Worm (Caenorhabditis elegans): ENCODE data around the gene C18A11.4.

Gene C18A11.4

ce11 chrX:8089916-8090315 is 44.6 kb downstream of the C18A11.4 start:
- no peak for TF ChIP-seq lin-32 (GFP tag; optimal IDR thresholded peaks at IDR 0.05)
- TF ChIP-seq ces-1 (GFP tag; optimal IDR thresholded peaks at IDR 0.05): peak; percentile 61
- no peak for TF ChIP-seq cnd-1 (tag; optimal IDR thresholded peaks at IDR 0.05)
- TF ChIP-seq ceh-39 (tag; optimal IDR thresholded peaks at IDR 0.05): no peak
- TF ChIP-seq hlh-1 (tag; optimal IDR thresholded peaks at IDR 0.05): no peak
- no peak for TF ChIP-seq flh-1 (GFP tag; optimal IDR thresholded peaks at IDR 0.05)
- TF ChIP-seq nhr-76 (tag; optimal IDR thresholded peaks at IDR 0.05): no peak
